Worm (Caenorhabditis elegans) whole organism, young adult: ENCODE measurements around the gene ivph-3.

ENCODE experiments used
- ceh-27 ChIP-seq: fragments of 200-800 bp; sonication (Bioruptor generic); optimal IDR thresholded peaks from 2 replicates; lab custom pipeline; 2018; ENCODE audit warnings: mild to moderate bottlenecking, missing genetic modification characterization, moderate library complexity, missing compliant biosample characterization
- madf-6 ChIP-seq: fragments of 200-800 bp; sonication (Bioruptor generic); IDR thresholded peaks from 2 replicates; pipeline ENCODE4 v1.3.6; 2022; ENCODE audit warnings: missing genetic modification reagents, missing genetic modification characterization, missing compliant biosample characterization
- nhr-179 ChIP-seq: sonication (generic microtip); optimal IDR thresholded peaks from 2 replicates; lab custom pipeline; 2016; ENCODE audit warnings: mild to moderate bottlenecking, missing genetic modification characterization, missing compliant biosample characterization
- nhr-90 ChIP-seq: sonication (generic microtip); optimal IDR thresholded peaks from 2 replicates; lab custom pipeline; 2016; ENCODE audit warnings: missing genotype, mild to moderate bottlenecking, missing genetic modification characterization, missing compliant biosample characterization

DNA sequence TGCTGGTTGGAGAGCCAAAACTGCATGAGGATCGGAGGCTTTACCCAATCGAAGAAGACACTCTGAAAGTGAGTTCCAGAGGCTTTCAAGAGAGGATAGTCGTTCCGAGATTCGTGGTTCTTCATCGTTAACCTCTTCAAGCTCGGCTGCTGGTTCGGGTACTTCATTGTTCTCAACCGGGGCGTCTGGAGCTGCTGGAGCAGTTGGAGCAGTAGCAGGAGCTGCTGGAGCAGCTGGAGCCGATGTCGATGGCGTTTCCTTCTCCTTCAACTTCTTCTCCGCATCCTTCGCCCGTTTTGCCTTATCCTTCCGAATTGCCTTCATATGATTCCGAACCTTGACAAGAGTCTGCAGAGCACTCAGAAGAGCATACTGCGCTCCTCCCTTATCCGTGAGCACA is 18.2 kb upstream of the ivph-3 start:
- TF ChIP-seq nhr-179 (tag; lab: Kevin White, UChicago) = no peak
- TF ChIP-seq ceh-27 (GFP tag; lab: Kevin White, UChicago) = no peak
- TF ChIP-seq madf-6 (GFP tag; lab: Robert Waterston, UW) = no peak
- TF ChIP-seq nhr-90 = no peak
